Fruit fly (Drosophila melanogaster) whole organism, embryonic: ENCODE data around the gene CG32708.
A peak's percentile ranks its signal among the peaks of the same experiment; 100 is the strongest.

Experiments
- ATbp ChIP-seq: fragments of 200-800 bp; sonication (Bioruptor generic); optimal IDR thresholded peaks from 2 replicates; lab custom pipeline; 2017; ENCODE audit warnings: missing biosample characterization, mild to moderate bottlenecking, missing genetic modification characterization, missing genetic modification reagents
- Aef1 ChIP-seq: fragments of 200-800 bp; sonication (Bioruptor generic); IDR thresholded peaks from 3 replicates; pipeline ENCODE4 v1.3.6; 2022; ENCODE audit warnings: missing biosample characterization, missing genetic modification characterization
- Asciz ChIP-seq: fragments of 200-800 bp; sonication (Bioruptor generic); optimal IDR thresholded peaks from 2 replicates; lab custom pipeline; 2017; ENCODE audit warnings: missing biosample characterization, mild to moderate bottlenecking, missing genetic modification characterization, missing genetic modification reagents
- Blimp-1 ChIP-seq: fragments of 200-800 bp; sonication (Bioruptor generic); optimal IDR thresholded peaks from 3 replicates; lab custom pipeline; 2018; ENCODE audit warnings: missing biosample characterization, missing genetic modification characterization, mild to moderate bottlenecking, moderate library complexity, missing genetic modification reagents
- CG10209 ChIP-seq: fragments of 200-800 bp; sonication (Bioruptor generic); optimal IDR thresholded peaks from 3 replicates; lab custom pipeline; 2017; ENCODE audit warnings: missing biosample characterization, mild to moderate bottlenecking, missing genetic modification characterization, missing genetic modification reagents
- CG10565 ChIP-seq: fragments of 200-800 bp; sonication (Bioruptor generic); optimal IDR thresholded peaks from 3 replicates; lab custom pipeline; 2016; ENCODE audit warnings: missing biosample characterization, mild to moderate bottlenecking, missing genetic modification characterization
- CG10654 ChIP-seq: fragments of 200-800 bp; sonication (Bioruptor generic); optimal IDR thresholded peaks from 2 replicates; lab custom pipeline; 2016; ENCODE audit warnings: missing biosample characterization, missing genetic modification characterization
- CG10979 ChIP-seq: fragments of 200-800 bp; sonication (Bioruptor generic); optimal IDR thresholded peaks from 2 replicates; lab custom pipeline; 2018; ENCODE audit warnings: missing biosample characterization, mild to moderate bottlenecking, missing genetic modification characterization, moderate library complexity
- CG11696 ChIP-seq: fragments of 200-800 bp; sonication (Bioruptor generic); IDR thresholded peaks from 2 replicates; pipeline ENCODE4 v1.3.6; 2022; ENCODE audit warnings: missing biosample characterization, missing genetic modification characterization
- CG11723 ChIP-seq: fragments of 200-800 bp; sonication (Bioruptor generic); optimal IDR thresholded peaks from 2 replicates; lab custom pipeline; 2017; ENCODE audit warnings: missing biosample characterization, mild to moderate bottlenecking, missing genetic modification characterization
- CG15073 ChIP-seq: fragments of 200-800 bp; sonication (Bioruptor generic); optimal IDR thresholded peaks from 2 replicates; lab custom pipeline; 2016; ENCODE audit warnings: missing biosample characterization, missing genetic modification characterization
- CG15601 ChIP-seq: fragments of 200-800 bp; sonication (Bioruptor generic); optimal IDR thresholded peaks from 3 replicates; lab custom pipeline; 2019; ENCODE audit warnings: missing biosample characterization, mild to moderate bottlenecking, missing genetic modification characterization, moderate library complexity
- CG1602 ChIP-seq: fragments of 200-800 bp; sonication (Bioruptor generic); optimal IDR thresholded peaks from 3 replicates; lab custom pipeline; 2016; ENCODE audit warnings: missing biosample characterization, missing genetic modification characterization
- CG17612 ChIP-seq: fragments of 200-800 bp; sonication (Bioruptor generic); IDR thresholded peaks from 2 replicates; pipeline ENCODE4 v1.3.6; 2022; ENCODE audit warnings: missing biosample characterization, missing genetic modification characterization
- CG2678 ChIP-seq: fragments of 200-800 bp; sonication (Bioruptor generic); optimal IDR thresholded peaks from 3 replicates; lab custom pipeline; 2019; ENCODE audit warnings: missing biosample characterization, mild to moderate bottlenecking, missing genetic modification characterization, moderate library complexity
- CG3407 ChIP-seq: fragments of 200-800 bp; sonication (Bioruptor generic); optimal IDR thresholded peaks from 2 replicates; lab custom pipeline; 2018; ENCODE audit warnings: missing biosample characterization, mild to moderate bottlenecking, missing genetic modification characterization
- CG3838 ChIP-seq: fragments of 200-800 bp; sonication (Bioruptor generic); optimal IDR thresholded peaks from 3 replicates; lab custom pipeline; 2016; ENCODE audit warnings: missing biosample characterization, missing genetic modification characterization
- CG5245 ChIP-seq: fragments of 200-800 bp; sonication (Bioruptor generic); optimal IDR thresholded peaks from 3 replicates; lab custom pipeline; 2016; ENCODE audit warnings: missing biosample characterization, missing genetic modification characterization
- CG9437 ChIP-seq: fragments of 200-800 bp; sonication (Bioruptor generic); optimal IDR thresholded peaks from 2 replicates; lab custom pipeline; 2018; ENCODE audit warnings: missing biosample characterization, mild to moderate bottlenecking, missing genetic modification characterization
- CG9609 ChIP-seq: fragments of 200-800 bp; sonication (Bioruptor generic); optimal IDR thresholded peaks from 3 replicates; lab custom pipeline; 2016; ENCODE audit warnings: missing biosample characterization, missing genetic modification characterization
- CoRest ChIP-seq: fragments of 200-800 bp; sonication (Bioruptor generic); optimal IDR thresholded peaks from 3 replicates; lab custom pipeline; 2018; ENCODE audit warnings: missing biosample characterization, mild to moderate bottlenecking, missing genetic modification characterization, moderate library complexity
- CrebB ChIP-seq: fragments of 200-800 bp; sonication (Bioruptor generic); optimal IDR thresholded peaks from 3 replicates; lab custom pipeline; 2018; ENCODE audit warnings: missing biosample characterization, mild to moderate bottlenecking, missing genetic modification characterization
- D19A ChIP-seq: fragments of 200-800 bp; optimal IDR thresholded peaks from 3 replicates; lab custom pipeline; 2019; ENCODE audit warnings: missing biosample characterization, mild to moderate bottlenecking, missing genetic modification characterization, moderate library complexity
- Deaf1 ChIP-seq: fragments of 200-800 bp; optimal IDR thresholded peaks from 3 replicates; lab custom pipeline; 2019; ENCODE audit warnings: missing biosample characterization, mild to moderate bottlenecking, missing genetic modification characterization, moderate library complexity
- Dip2 ChIP-seq: fragments of 200-800 bp; sonication (Bioruptor generic); IDR thresholded peaks from 2 replicates; pipeline ENCODE4 v1.3.6; 2022; ENCODE audit warnings: missing biosample characterization, missing genetic modification characterization
- Ets65A ChIP-seq: fragments of 200-800 bp; sonication (Bioruptor generic); peaks from one replicate; lab custom pipeline; 2016; ENCODE audit warnings: missing biosample characterization, missing genetic modification characterization
- H15 ChIP-seq: fragments of 200-800 bp; sonication (Bioruptor generic); IDR thresholded peaks from 3 replicates; pipeline ENCODE4 v1.3.6; 2022; ENCODE audit warnings: missing biosample characterization, missing genetic modification characterization
- HLH3B ChIP-seq: fragments of 200-800 bp; sonication (Bioruptor generic); IDR thresholded peaks from 2 replicates; pipeline ENCODE4 v1.3.6; 2022; ENCODE audit warnings: missing biosample characterization, missing genetic modification characterization
- HLH54F ChIP-seq: fragments of 200-800 bp; sonication (Bioruptor generic); optimal IDR thresholded peaks from 3 replicates; lab custom pipeline; 2016; ENCODE audit warnings: missing biosample characterization, missing genetic modification characterization
- Hr78 ChIP-seq, 2 experiments: fragments of 200-800 bp in 1 of 2; fragments of >200 bp in 1 of 2; sonication (Bioruptor generic) in 1 of 2; optimal IDR thresholded peaks; 2 replicates each; lab custom pipeline; 2017 to 2019; ENCODE audit warnings: missing biosample characterization in 2 of 2, missing genetic modification characterization in 2 of 2, mild to moderate bottlenecking in 1 of 2, moderate library complexity in 1 of 2
- Mes4 ChIP-seq: fragments of 200-800 bp; sonication (Bioruptor generic); optimal IDR thresholded peaks from 2 replicates; lab custom pipeline; 2016; ENCODE audit warnings: missing biosample characterization, missing genetic modification characterization
- NFAT ChIP-seq: fragments of 200-800 bp; sonication (Bioruptor generic); IDR thresholded peaks from 2 replicates; pipeline ENCODE4 v1.3.6; 2022; ENCODE audit warnings: missing biosample characterization, missing genetic modification characterization
- Nf-YB ChIP-seq: fragments of 200-800 bp; sonication (Bioruptor generic); optimal IDR thresholded peaks from 3 replicates; lab custom pipeline; 2019; ENCODE audit warnings: missing biosample characterization, mild to moderate bottlenecking, missing genetic modification characterization, moderate library complexity
- Opbp ChIP-seq: fragments of 200-800 bp; sonication (Bioruptor generic); IDR thresholded peaks from 3 replicates; pipeline ENCODE4 v1.3.6; 2022; ENCODE audit warnings: missing biosample characterization, missing genetic modification characterization; ENCODE audit not compliant: partially characterized antibody
- Side ChIP-seq: fragments of 200-800 bp; sonication (Bioruptor generic); optimal IDR thresholded peaks from 2 replicates; lab custom pipeline; 2016; ENCODE audit warnings: missing biosample characterization, missing genetic modification characterization
- Six4 ChIP-seq: fragments of 200-800 bp; sonication (Bioruptor generic); optimal IDR thresholded peaks from 2 replicates; lab custom pipeline; 2016; ENCODE audit warnings: missing biosample characterization, missing genetic modification characterization
- Usf ChIP-seq: fragments of 200-800 bp; sonication (Bioruptor generic); optimal IDR thresholded peaks from 2 replicates; lab custom pipeline; 2017; ENCODE audit warnings: missing genotype, missing biosample characterization, missing genetic modification characterization
- cas ChIP-seq: fragments of 200-800 bp; sonication (Bioruptor generic); IDR thresholded peaks from 2 replicates; pipeline ENCODE4 v1.3.6; 2022; ENCODE audit warnings: missing biosample characterization, missing genetic modification characterization
- dpn ChIP-seq, 2 experiments: fragments of 200-800 bp; sonication (Bioruptor generic); optimal IDR thresholded peaks; 3 replicates each; lab custom pipeline; 2016; ENCODE audit warnings: missing biosample characterization in 2 of 2, missing genetic modification characterization in 2 of 2
- fd64A ChIP-seq: fragments of 200-800 bp; sonication (Bioruptor generic); optimal IDR thresholded peaks from 3 replicates; lab custom pipeline; 2018; ENCODE audit warnings: missing biosample characterization, mild to moderate bottlenecking, missing genetic modification characterization
- grau ChIP-seq: fragments of 200-800 bp; optimal IDR thresholded peaks from 3 replicates; lab custom pipeline; 2019; ENCODE audit warnings: missing biosample characterization, mild to moderate bottlenecking, missing genetic modification characterization, moderate library complexity
- ind ChIP-seq: fragments of 200-800 bp; sonication (Bioruptor generic); optimal IDR thresholded peaks from 3 replicates; lab custom pipeline; 2016; ENCODE audit warnings: missing biosample characterization, missing genetic modification characterization
- insv ChIP-seq, 2 experiments: fragments of 200-800 bp; sonication (Bioruptor generic); optimal IDR thresholded peaks; 3 replicates each; lab custom pipeline; 2016 to 2018; ENCODE audit warnings: missing biosample characterization in 2 of 2, missing genetic modification characterization in 2 of 2
- kah ChIP-seq: fragments of 200-800 bp; sonication (Bioruptor generic); optimal IDR thresholded peaks from 2 replicates; lab custom pipeline; 2018; ENCODE audit warnings: missing biosample characterization, mild to moderate bottlenecking, missing genetic modification characterization
- p53 ChIP-seq: fragments of 200-800 bp; sonication (Bioruptor generic); optimal IDR thresholded peaks from 2 replicates; lab custom pipeline; 2016; ENCODE audit warnings: missing biosample characterization, missing genetic modification characterization
- pho ChIP-seq: fragments of 200-800 bp; sonication (Bioruptor generic); optimal IDR thresholded peaks from 2 replicates; lab custom pipeline; 2016; ENCODE audit warnings: missing biosample characterization, missing genetic modification characterization
- pum ChIP-seq: fragments of 200-800 bp; sonication (Bioruptor generic); optimal IDR thresholded peaks from 2 replicates; lab custom pipeline; 2016; ENCODE audit warnings: missing biosample characterization, missing genetic modification characterization
- ranshi ChIP-seq: fragments of 200-800 bp; sonication (Bioruptor generic); IDR thresholded peaks from 2 replicates; pipeline ENCODE4 v1.3.6; 2022; ENCODE audit warnings: missing biosample characterization, missing genetic modification characterization
- schlank ChIP-seq: fragments of 200-800 bp; sonication (Bioruptor generic); optimal IDR thresholded peaks from 2 replicates; lab custom pipeline; 2018; ENCODE audit warnings: missing biosample characterization, mild to moderate bottlenecking, missing genetic modification characterization
- z ChIP-seq: fragments of 200-800 bp; sonication (Bioruptor generic); IDR thresholded peaks from 3 replicates; pipeline ENCODE4 v1.3.6; 2022; ENCODE audit warnings: missing biosample characterization, missing genetic modification characterization

The CG32708 gene

dm6 chrX:9127264-9128011, 41.7 kb downstream of the CG32708 start (continued):
- TF ChIP-seq cas (GFP tag; lab: Robert Waterston, UW) (no peak), p53 (GFP tag; lab: Kevin White, UChicago) (no peak), CG10565 (GFP tag; lab: Kevin White, UChicago) (no peak), CG9437 (GFP tag; lab: Kevin White, UChicago) (no peak), CG11696 (GFP tag; lab: Robert Waterston, UW) (peak; percentile 76), Usf (GFP tag; lab: Kevin White, UChicago) (no peak), CG10209 (GFP tag; lab: Kevin White, UChicago) (no peak), CG10979 (tag; lab: Kevin White, UChicago) (peak; percentile 19), Nf-YB (no peak), Opbp (GFP tag; lab: Robert Waterston, UW) (no peak), CG10654 (GFP tag; lab: Kevin White, UChicago) (no peak), Mes4 (GFP tag; lab: Kevin White, UChicago) (no peak), Dip2 (no peak), Aef1 (no peak), CG5245 (GFP tag; lab: Kevin White, UChicago) (no peak), NFAT (GFP tag; lab: Robert Waterston, UW) (no peak), HLH54F (GFP tag; lab: Kevin White, UChicago) (no peak), CG1602 (GFP tag; lab: Kevin White, UChicago) (no peak), Asciz (GFP tag; lab: Kevin White, UChicago) (no peak), CG9609 (GFP tag; lab: Kevin White, UChicago) (no peak), CG15601 (tag; lab: Kevin White, UChicago) (no peak), D19A (tag; lab: Kevin White, UChicago) (no peak), dpn (GFP tag; optimal IDR thresholded peaks at IDR 0.05; lab: Kevin White, UChicago) (peak in 1 of 2 experiments; percentile 19), schlank (no peak), CG15073 (GFP tag; lab: Kevin White, UChicago) (no peak), Hr78 (GFP tag; optimal IDR thresholded peaks at IDR 0.05; lab: Kevin White, UChicago) (no peak), Blimp-1 (GFP tag; lab: Kevin White, UChicago) (peak; percentile 9), CoRest (tag; lab: Kevin White, UChicago) (peak; percentile 2), ranshi (GFP tag; lab: Robert Waterston, UW) (0 out of 2 replicates have a peak, but pooled peaks have one; percentile 15), z (GFP tag; lab: Robert Waterston, UW) (no peak), CG11723 (GFP tag; lab: Kevin White, UChicago) (no peak), kah (GFP tag; lab: Kevin White, UChicago) (no peak), CrebB (tag; lab: Kevin White, UChicago) (no peak), pho (no peak), CG3407 (no peak), Ets65A (peak; percentile 27), fd64A (GFP tag; lab: Kevin White, UChicago) (no peak), Six4 (GFP tag; lab: Kevin White, UChicago) (no peak), H15 (GFP tag; lab: Robert Waterston, UW) (no peak), insv (GFP tag; optimal IDR thresholded peaks at IDR 0.05; lab: Kevin White, UChicago) (peak in 1 of 2 experiments; percentile 47), CG2678 (tag; lab: Kevin White, UChicago) (peak; percentile 37), CG3838 (no peak), Side (no peak), grau (tag; lab: Kevin White, UChicago) (peak; percentile 5), Deaf1 (tag; lab: Kevin White, UChicago) (no peak), pum (GFP tag; lab: Kevin White, UChicago) (no peak), ATbp (GFP tag; lab: Kevin White, UChicago) (no peak), ind (GFP tag; lab: Kevin White, UChicago) (peak; percentile 11), HLH3B (GFP tag; lab: Robert Waterston, UW) (0 out of 2 replicates have a peak, but pooled peaks have one; percentile 18), CG17612 (GFP tag; lab: Robert Waterston, UW) (no peak)
